Fruit fly (Drosophila melanogaster) whole organism, embryonic: ENCODE results near the gene CG5611.

Experiments
- CG12391 ChIP-seq: fragments of 200-800 bp; sonication (Bioruptor generic); optimal IDR thresholded peaks from 3 replicates; lab custom pipeline; 2018; ENCODE audit warnings: missing biosample characterization, mild to moderate bottlenecking, missing genetic modification characterization, moderate library complexity
- CG12769 ChIP-seq: fragments of 200-800 bp; sonication (Bioruptor generic); optimal IDR thresholded peaks from 2 replicates; lab custom pipeline; 2019; ENCODE audit warnings: missing biosample characterization, mild to moderate bottlenecking, missing genetic modification characterization, moderate library complexity
- CG15696 ChIP-seq: fragments of 200-800 bp; sonication (Bioruptor generic); optimal IDR thresholded peaks from 2 replicates; lab custom pipeline; 2019; ENCODE audit warnings: missing biosample characterization, mild to moderate bottlenecking, missing genetic modification characterization, moderate library complexity
- CG18599 ChIP-seq: fragments of 200-800 bp; sonication (Bioruptor generic); optimal IDR thresholded peaks from 3 replicates; lab custom pipeline; 2017; ENCODE audit warnings: missing biosample characterization, missing genetic modification characterization, mild to moderate bottlenecking, moderate library complexity, missing genetic modification reagents
- CG2889 ChIP-seq: fragments of 200-800 bp; sonication (Bioruptor generic); IDR thresholded peaks from 3 replicates; pipeline ENCODE4 v1.3.6; 2022; ENCODE audit warnings: missing biosample characterization, missing genetic modification characterization
- CG34422 ChIP-seq: fragments of 200-800 bp; sonication (Bioruptor generic); IDR thresholded peaks from 3 replicates; pipeline ENCODE4 v1.3.6; 2022; ENCODE audit warnings: missing biosample characterization, missing genetic modification characterization
- CG5953 ChIP-seq: fragments of 200-800 bp; sonication (Bioruptor generic); IDR thresholded peaks from 2 replicates; pipeline ENCODE4 v1.3.6; 2022; ENCODE audit warnings: missing biosample characterization, missing genetic modification characterization
- CG8290 ChIP-seq, 3 experiments: fragments of 200-800 bp; sonication (Bioruptor generic); optimal IDR thresholded peaks; 2 replicates each; lab custom pipeline; 2016 to 2019; ENCODE audit warnings: missing biosample characterization in 3 of 3, missing genetic modification characterization in 3 of 3, mild to moderate bottlenecking in 2 of 3, moderate library complexity in 1 of 3
- CG9797 ChIP-seq: fragments of 200-800 bp; sonication (Bioruptor generic); optimal IDR thresholded peaks from 3 replicates; lab custom pipeline; 2018; ENCODE audit warnings: missing biosample characterization, mild to moderate bottlenecking, missing genetic modification characterization
- D19B ChIP-seq: fragments of 200-800 bp; sonication (Bioruptor generic); optimal IDR thresholded peaks from 2 replicates; lab custom pipeline; 2017; ENCODE audit warnings: missing biosample characterization, mild to moderate bottlenecking, missing genetic modification characterization
- Dad ChIP-seq: fragments of 200-800 bp; sonication (Bioruptor generic); optimal IDR thresholded peaks from 3 replicates; lab custom pipeline; 2016; ENCODE audit warnings: missing biosample characterization, missing genetic modification characterization
- Doc2 ChIP-seq: fragments of 200-800 bp; sonication (Bioruptor generic); IDR thresholded peaks from 2 replicates; pipeline ENCODE4 v1.3.6; 2022; ENCODE audit warnings: missing biosample characterization, missing genetic modification characterization
- E2f1 ChIP-seq: fragments of 200-800 bp; sonication (Bioruptor generic); IDR thresholded peaks from 2 replicates; pipeline ENCODE4 v1.3.6; 2022; ENCODE audit warnings: missing biosample characterization, missing genetic modification characterization
- Ets65A ChIP-seq: fragments of 200-800 bp; sonication (Bioruptor generic); peaks from one replicate; lab custom pipeline; 2016; ENCODE audit warnings: missing biosample characterization, missing genetic modification characterization
- Gsc ChIP-seq: fragments of 200-800 bp; sonication (Bioruptor generic); IDR thresholded peaks from 2 replicates; pipeline ENCODE4 v1.3.6; 2022; ENCODE audit warnings: missing biosample characterization, missing genetic modification characterization
- HmgZ ChIP-seq: fragments of 200-800 bp; sonication (Bioruptor generic); optimal IDR thresholded peaks from 2 replicates; lab custom pipeline; 2018; ENCODE audit warnings: missing biosample characterization, mild to moderate bottlenecking, missing genetic modification characterization
- Hr51 ChIP-seq, 2 experiments: fragments of 200-800 bp; sonication (Bioruptor generic); optimal IDR thresholded peaks; 2 replicates in 1 of 2; 3 replicates in 1 of 2; lab custom pipeline; 2016 to 2018; ENCODE audit warnings: missing biosample characterization in 2 of 2, missing genetic modification characterization in 2 of 2, mild to moderate bottlenecking in 1 of 2, moderate library complexity in 1 of 2
- Med ChIP-seq: fragments of 200-800 bp; sonication (Bioruptor generic); peaks from one replicate; lab custom pipeline; 2016; ENCODE audit warnings: missing biosample characterization, missing genetic modification characterization, mild to moderate bottlenecking, inconsistent platforms, moderate library complexity
- NK7.1 ChIP-seq: fragments of 200-800 bp; sonication (Bioruptor generic); optimal IDR thresholded peaks from 3 replicates; lab custom pipeline; 2016; ENCODE audit warnings: missing biosample characterization, missing genetic modification characterization
- Oli ChIP-seq: fragments of 200-800 bp; sonication (Bioruptor generic); optimal IDR thresholded peaks from 2 replicates; lab custom pipeline; 2018; ENCODE audit warnings: missing biosample characterization, mild to moderate bottlenecking, missing genetic modification characterization, moderate library complexity
- Rx ChIP-seq: fragments of 200-800 bp; sonication (Bioruptor generic); IDR thresholded peaks from 2 replicates; pipeline ENCODE4 v1.3.6; 2022; ENCODE audit warnings: missing biosample characterization, missing genetic modification characterization
- Side ChIP-seq: fragments of 200-800 bp; sonication (Bioruptor generic); optimal IDR thresholded peaks from 2 replicates; lab custom pipeline; 2016; ENCODE audit warnings: missing biosample characterization, missing genetic modification characterization
- ab ChIP-seq: fragments of 200-800 bp; sonication (Bioruptor generic); optimal IDR thresholded peaks from 2 replicates; lab custom pipeline; 2016; ENCODE audit warnings: missing biosample characterization, missing genetic modification characterization
- abd-A ChIP-seq: fragments of 200-800 bp; sonication (Bioruptor generic); optimal IDR thresholded peaks from 3 replicates; lab custom pipeline; 2019; ENCODE audit warnings: missing biosample characterization, mild to moderate bottlenecking, missing genetic modification characterization, moderate library complexity
- caup ChIP-seq: fragments of 200-800 bp; sonication (Bioruptor generic); optimal IDR thresholded peaks from 3 replicates; lab custom pipeline; 2017; ENCODE audit warnings: missing biosample characterization, mild to moderate bottlenecking, missing genetic modification characterization, moderate library complexity; ENCODE audit not compliant: severe bottlenecking
- cg ChIP-seq: fragments of 200-800 bp; sonication (Bioruptor generic); optimal IDR thresholded peaks from 3 replicates; lab custom pipeline; 2019; ENCODE audit warnings: missing biosample characterization, mild to moderate bottlenecking, missing genetic modification characterization, moderate library complexity
- crol ChIP-seq: fragments of 200-800 bp; sonication (Bioruptor generic); IDR thresholded peaks from 2 replicates; pipeline ENCODE4 v1.3.6; 2022; ENCODE audit warnings: missing biosample characterization, missing genetic modification characterization
- dan ChIP-seq: fragments of 200-800 bp; sonication (Bioruptor generic); IDR thresholded peaks from 2 replicates; pipeline ENCODE4 v1.3.6; 2022; ENCODE audit warnings: missing biosample characterization, missing genetic modification characterization
- dmrt99B ChIP-seq: fragments of 200-800 bp; sonication (Bioruptor generic); optimal IDR thresholded peaks from 2 replicates; lab custom pipeline; 2018; ENCODE audit warnings: missing biosample characterization, mild to moderate bottlenecking, missing genetic modification characterization, moderate library complexity
- esg ChIP-seq: fragments of 200-800 bp; sonication (Bioruptor generic); conservative IDR thresholded peaks from 2 replicates; pipeline ENCODE4 v1.3.6; 2022; ENCODE audit warnings: missing biosample characterization, missing genetic modification characterization
- gem ChIP-seq: fragments of 200-800 bp; sonication (Bioruptor generic); optimal IDR thresholded peaks from 2 replicates; lab custom pipeline; 2019; ENCODE audit warnings: missing biosample characterization, mild to moderate bottlenecking, missing genetic modification characterization, moderate library complexity
- jing ChIP-seq: fragments of 200-800 bp; sonication (Bioruptor generic); optimal IDR thresholded peaks from 2 replicates; lab custom pipeline; 2018; ENCODE audit warnings: missing biosample characterization, mild to moderate bottlenecking, missing genetic modification characterization
- kah ChIP-seq: fragments of 200-800 bp; sonication (Bioruptor generic); optimal IDR thresholded peaks from 2 replicates; lab custom pipeline; 2018; ENCODE audit warnings: missing biosample characterization, mild to moderate bottlenecking, missing genetic modification characterization
- kay ChIP-seq: fragments of 200-800 bp; sonication (Bioruptor generic); optimal IDR thresholded peaks from 2 replicates; lab custom pipeline; 2016; ENCODE audit warnings: missing biosample characterization, missing genetic modification characterization
- onecut ChIP-seq: fragments of 200-800 bp; sonication (Bioruptor generic); IDR thresholded peaks from 2 replicates; pipeline ENCODE4 v1.3.6; 2022; ENCODE audit warnings: missing biosample characterization, missing genetic modification characterization
- otp ChIP-seq: fragments of 200-800 bp; sonication (Bioruptor generic); IDR thresholded peaks from 3 replicates; pipeline ENCODE4, ENCODE4 v1.3.6; 2022; ENCODE audit warnings: missing biosample characterization, missing genetic modification characterization
- pan ChIP-seq, 4 experiments: fragments of >200 bp in 3 of 4; fragments of 200-800 bp in 1 of 4; sonication (Bioruptor generic) in 1 of 4; optimal IDR thresholded peaks in 3 of 4; IDR thresholded peaks in 1 of 4; 2 replicates each; pipeline versions ENCODE4 v1.3.6 to Lab custom; 2017 to 2022; ENCODE audit warnings: missing biosample characterization in 2 of 4, missing genetic modification characterization in 2 of 4, mixed read lengths in 1 of 4
- phol ChIP-seq: fragments of 200-800 bp; sonication (Bioruptor generic); optimal IDR thresholded peaks from 3 replicates; lab custom pipeline; 2018; ENCODE audit warnings: missing biosample characterization, mild to moderate bottlenecking, missing genetic modification characterization, moderate library complexity
- pros ChIP-seq: fragments of 200-800 bp; sonication (Bioruptor generic); optimal IDR thresholded peaks from 3 replicates; lab custom pipeline; 2019; ENCODE audit warnings: missing biosample characterization, mild to moderate bottlenecking, missing genetic modification characterization, moderate library complexity
- psq ChIP-seq: fragments of 200-800 bp; sonication (Bioruptor generic); optimal IDR thresholded peaks from 2 replicates; lab custom pipeline; 2017; ENCODE audit warnings: missing biosample characterization, missing genetic modification characterization
- sd ChIP-seq: fragments of 200-800 bp; sonication (Bioruptor generic); optimal IDR thresholded peaks from 3 replicates; lab custom pipeline; 2018; ENCODE audit warnings: missing biosample characterization, mild to moderate bottlenecking, missing genetic modification characterization, moderate library complexity
- sens ChIP-seq: fragments of 200-800 bp; sonication (Bioruptor generic); peaks from one replicate; lab custom pipeline; 2016; ENCODE audit warnings: missing biosample characterization, missing genetic modification characterization
- tin ChIP-seq: fragments of 200-800 bp; sonication (Bioruptor generic); optimal IDR thresholded peaks from 3 replicates; lab custom pipeline; 2016; ENCODE audit warnings: missing biosample characterization, missing genetic modification characterization
- unc-4 ChIP-seq: fragments of 200-800 bp; sonication (Bioruptor generic); IDR thresholded peaks from 2 replicates; pipeline ENCODE4 v1.3.6; 2022; ENCODE audit warnings: missing biosample characterization, missing genetic modification characterization; ENCODE audit not compliant: partially characterized antibody

Gene CG5611

DNA sequence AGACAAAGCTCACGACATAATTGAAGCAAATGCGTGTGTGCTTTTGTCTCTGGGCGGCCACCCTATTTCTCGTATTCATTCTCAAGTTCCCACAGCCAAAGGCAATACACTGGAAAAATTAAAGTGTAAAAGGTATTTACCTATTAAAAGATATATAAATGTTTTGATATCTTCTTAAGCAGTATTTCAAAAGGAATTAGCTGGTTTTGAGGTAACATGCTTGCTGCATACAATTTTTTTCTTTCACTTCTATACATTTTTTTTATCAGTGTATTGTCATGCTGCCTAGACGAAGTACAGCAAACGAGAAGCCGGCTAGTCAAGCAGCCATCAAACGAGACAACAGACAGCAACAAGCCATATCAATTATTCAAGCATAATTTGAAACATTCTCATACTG, 22.0 kb downstream of the CG5611 start (continued):
- TF ChIP-seq CG2889 (GFP tag; lab: Robert Waterston, UW), result no peak
- peak; percentile 47 for TF ChIP-seq dmrt99B (tag; lab: Kevin White, UChicago)
- TF ChIP-seq Doc2, result no peak
- peak; percentile 4 for TF ChIP-seq caup (GFP tag; lab: Kevin White, UChicago)
- no peak for TF ChIP-seq Gsc (GFP tag; lab: Robert Waterston, UW)
- TF ChIP-seq D19B (GFP tag; lab: Kevin White, UChicago), result no peak
- no peak for TF ChIP-seq Oli (tag; lab: Kevin White, UChicago)
- TF ChIP-seq Med (GFP tag; lab: Kevin White, UChicago), result peak; percentile 83
- TF ChIP-seq tin (GFP tag; lab: Kevin White, UChicago), result no peak
- no peak for TF ChIP-seq psq (GFP tag; lab: Kevin White, UChicago)
- TF ChIP-seq phol, result peak; percentile 47
- no peak for TF ChIP-seq CG15696 (tag; lab: Kevin White, UChicago)
- TF ChIP-seq jing (GFP tag; lab: Kevin White, UChicago), result no peak
- peak; percentile 76 for TF ChIP-seq CG18599 (GFP tag; lab: Kevin White, UChicago)
- TF ChIP-seq esg (GFP tag; lab: Robert Waterston, UW), result peak; percentile 37
- no peak; the same call in 1 of the 2 replicates for TF ChIP-seq CG5953 (GFP tag; lab: Robert Waterston, UW)
- no peak for TF ChIP-seq unc-4 (GFP tag; lab: Robert Waterston, UW)
- no peak for TF ChIP-seq kah (GFP tag; lab: Kevin White, UChicago)
- TF ChIP-seq HmgZ (tag; lab: Kevin White, UChicago), result no peak
- TF ChIP-seq, all 482 proteins: peak for 67

DNA sequence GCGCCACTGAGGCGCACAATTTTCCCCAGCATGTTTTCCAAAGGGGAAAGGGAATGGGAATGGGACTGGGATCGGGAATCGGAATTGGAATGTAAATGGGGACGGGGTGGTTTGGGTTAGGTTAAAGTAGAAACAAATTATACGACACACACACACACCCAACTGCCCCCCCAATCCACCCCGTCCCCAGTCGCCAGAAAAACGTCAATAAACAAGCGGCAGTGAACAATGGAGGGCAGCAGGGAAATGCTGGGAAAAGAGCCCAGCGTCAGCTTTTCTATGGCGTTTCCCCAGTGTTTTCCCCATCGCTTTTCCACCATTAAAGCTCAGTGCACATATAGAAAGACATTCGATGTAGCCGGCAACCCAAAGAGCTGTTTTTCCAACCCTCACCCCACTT, 25.2 kb downstream of the CG5611 start:
- TF ChIP-seq crol (GFP tag; lab: Robert Waterston, UW) (peak; percentile 41; the same call in 1 of the 2 replicates), abd-A (peak; percentile 84), Ets65A (peak; percentile 81), Side (GFP tag; lab: Kevin White, UChicago) (no peak), CG12769 (tag; lab: Kevin White, UChicago) (peak; percentile 9), Rx (GFP tag; lab: Robert Waterston, UW) (no peak), sd (peak; percentile 9), onecut (GFP tag; lab: Robert Waterston, UW) (peak; percentile 66)

DNA sequence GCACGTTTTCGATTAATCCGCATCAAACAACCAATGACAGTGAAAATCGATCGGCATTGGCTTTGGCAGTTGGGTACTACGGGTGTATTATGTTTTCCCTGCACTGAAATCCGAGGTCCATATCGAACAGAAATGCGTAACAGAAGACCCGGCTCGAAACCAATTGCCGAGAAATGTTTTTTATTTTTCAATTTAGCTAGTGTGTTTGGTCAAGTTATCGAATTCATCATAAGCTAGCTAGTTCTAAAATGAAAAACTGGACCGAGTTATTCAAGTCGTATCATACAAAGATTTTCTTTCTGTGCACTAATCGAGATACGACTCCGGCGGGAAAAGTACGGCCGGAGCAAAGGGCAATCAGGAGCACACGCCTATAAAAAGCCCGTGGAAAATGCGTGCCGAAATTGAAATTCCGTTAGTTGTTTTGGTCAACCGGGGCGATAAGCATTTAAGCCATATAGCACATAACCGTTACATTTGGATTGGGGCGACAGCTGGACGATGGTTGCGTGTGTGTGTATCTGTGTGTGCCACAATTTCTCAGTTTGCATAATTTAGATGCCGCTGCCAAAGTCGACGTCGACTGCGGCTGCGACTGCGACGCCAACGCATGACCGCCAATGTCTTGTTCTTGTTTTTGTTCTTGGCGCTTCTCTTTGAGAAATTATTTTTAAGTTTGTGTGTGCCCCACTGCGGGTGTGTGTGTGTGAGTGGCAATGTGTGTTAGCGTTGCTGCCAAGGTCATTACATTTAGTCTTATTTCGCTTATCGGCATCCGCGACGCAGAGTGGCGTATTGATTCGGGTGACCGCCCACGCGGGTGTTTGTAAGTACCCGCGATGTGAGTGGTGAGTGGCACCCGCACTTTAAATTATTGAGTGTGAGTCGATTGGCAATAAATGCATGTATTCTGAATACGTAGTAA, 26.5 kb downstream of the CG5611 start:
- TF ChIP-seq CG12391 (tag; lab: Kevin White, UChicago) (peak; percentile 5), pros (GFP tag; lab: Kevin White, UChicago) (no peak), unc-4 (GFP tag; lab: Robert Waterston, UW) (no peak), Hr51 (GFP tag; optimal IDR thresholded peaks at IDR 0.05; lab: Kevin White, UChicago) (peak in 1 of 2 experiments; percentile 32), cg (GFP tag; lab: Kevin White, UChicago) (peak; percentile 49), gem (tag; lab: Kevin White, UChicago) (peak; percentile 26), Dad (GFP tag; lab: Kevin White, UChicago) (no peak), E2f1 (GFP tag; lab: Robert Waterston, UW) (0 out of 2 replicates have a peak, but pooled peaks have one; percentile 29), CG34422 (0 out of 3 replicates have a peak, but pooled peaks have one; percentile 14), NK7.1 (GFP tag; lab: Kevin White, UChicago) (no peak), CG9797 (GFP tag; lab: Kevin White, UChicago) (no peak), pan (optimal IDR thresholded peaks at IDR 0.05; lab: Kevin White, UChicago) (no peak), pan (GFP tag; optimal IDR thresholded peaks at IDR 0.05 in 1 of 2, IDR thresholded peaks at IDR 0.05 in 1 of 2) (peak in 1 of 2 experiments; percentile 43), Side (GFP tag; lab: Kevin White, UChicago) (peak; percentile 11), sens (GFP tag; lab: Kevin White, UChicago) (peak; percentile 62), otp (GFP tag; lab: Robert Waterston, UW) (0 out of 3 replicates have a peak, but pooled peaks have one; percentile 24), ab (no peak), CG8290 (GFP tag; optimal IDR thresholded peaks at IDR 0.05; lab: Kevin White, UChicago) (no peak), CG8290 (tag; optimal IDR thresholded peaks at IDR 0.05; lab: Kevin White, UChicago) (no peak), kay (GFP tag; lab: Kevin White, UChicago) (no peak), dan (no peak)
